Worm (Caenorhabditis elegans) whole organism, mixed stage, embryonic: ENCODE data around the gene clec-43.

ENCODE experiments used
- M03D4.4 ChIP-seq: sonication (generic microtip); optimal IDR thresholded peaks from 2 replicates; lab custom pipeline; 2017; ENCODE audit warnings: mild to moderate bottlenecking, missing genetic modification characterization, missing compliant biosample characterization
- bed-3 ChIP-seq: fragments of 200-800 bp; sonication (Bioruptor generic); optimal IDR thresholded peaks from 3 replicates; lab custom pipeline; 2018; ENCODE audit warnings: mild to moderate bottlenecking, missing genetic modification characterization, moderate library complexity, missing compliant biosample characterization
- blmp-1 ChIP-seq: fragments of 150-350 bp; optimal IDR thresholded peaks from 2 replicates; lab custom pipeline; 2014; ENCODE audit warnings: missing biosample characterization, missing genetic modification characterization
- ceh-39 ChIP-seq: fragments of 150-350 bp; optimal IDR thresholded peaks from 2 replicates; lab custom pipeline; 2014; ENCODE audit warnings: missing biosample characterization, missing genetic modification characterization
- ceh-43 ChIP-seq: fragments of 200-800 bp; sonication (Bioruptor generic); optimal IDR thresholded peaks from 2 replicates; lab custom pipeline; 2018; ENCODE audit warnings: mild to moderate bottlenecking, missing genetic modification characterization, moderate library complexity, missing compliant biosample characterization
- ceh-83 ChIP-seq: fragments of 200-800 bp; sonication (Bioruptor generic); optimal IDR thresholded peaks from 2 replicates; lab custom pipeline; 2018; ENCODE audit warnings: mild to moderate bottlenecking, missing genetic modification characterization, missing compliant biosample characterization
- ces-1 ChIP-seq: fragments of 150-350 bp; optimal IDR thresholded peaks from 2 replicates; lab custom pipeline; 2014; ENCODE audit warnings: missing biosample characterization, missing genetic modification reagents, missing genetic modification characterization
- cnd-1 ChIP-seq: fragments of 200-800 bp; sonication (Bioruptor generic); optimal IDR thresholded peaks from 2 replicates; lab custom pipeline; 2018; ENCODE audit warnings: mild to moderate bottlenecking, missing genetic modification characterization, missing compliant biosample characterization
- drap-1 ChIP-seq: fragments of 200-800 bp; sonication (Bioruptor generic); optimal IDR thresholded peaks from 3 replicates; lab custom pipeline; 2018; ENCODE audit warnings: mild to moderate bottlenecking, missing genetic modification characterization, missing compliant biosample characterization
- elt-1 ChIP-seq: sonication (generic microtip); optimal IDR thresholded peaks from 2 replicates; lab custom pipeline; 2017; ENCODE audit warnings: missing genetic modification characterization, mild to moderate bottlenecking, missing compliant biosample characterization, antibody characterized with exemption, moderate library complexity, borderline replicate concordance; ENCODE audit not compliant: insufficient read depth
- elt-3 ChIP-seq: fragments of 150-350 bp; optimal IDR thresholded peaks from 2 replicates; lab custom pipeline; 2014; ENCODE audit warnings: missing biosample characterization, missing genetic modification characterization
- flh-1 ChIP-seq: fragments of 200-800 bp; sonication (Bioruptor generic); optimal IDR thresholded peaks from 2 replicates; lab custom pipeline; 2018; ENCODE audit warnings: mild to moderate bottlenecking, missing genetic modification characterization, moderate library complexity, missing compliant biosample characterization
- ham-2 ChIP-seq: fragments of 200-800 bp; sonication (Bioruptor generic); optimal IDR thresholded peaks from 2 replicates; lab custom pipeline; 2018; ENCODE audit warnings: mild to moderate bottlenecking, missing genetic modification characterization, missing compliant biosample characterization
- hlh-1 ChIP-seq: fragments of 150-350 bp; optimal IDR thresholded peaks from 2 replicates; lab custom pipeline; 2014; ENCODE audit warnings: missing biosample characterization, missing genetic modification reagents, missing genetic modification characterization
- lin-32 ChIP-seq: fragments of 200-800 bp; sonication (Bioruptor generic); optimal IDR thresholded peaks from 2 replicates; lab custom pipeline; 2018; ENCODE audit warnings: mild to moderate bottlenecking, missing genetic modification characterization, missing compliant biosample characterization
- lsy-2 ChIP-seq: fragments of 150-350 bp; optimal IDR thresholded peaks from 2 replicates; lab custom pipeline; 2014; ENCODE audit warnings: missing biosample characterization, missing genetic modification characterization
- mab-5 ChIP-seq: fragments of 150-350 bp; optimal IDR thresholded peaks from 2 replicates; lab custom pipeline; 2014; ENCODE audit warnings: missing biosample characterization, missing genetic modification characterization
- mep-1 ChIP-seq: fragments of 150-350 bp; optimal IDR thresholded peaks from 2 replicates; lab custom pipeline; 2017; ENCODE audit warnings: missing biosample characterization, missing genetic modification reagents, missing genetic modification characterization, inconsistent platforms
- mls-2 ChIP-seq: sonication (generic microtip); optimal IDR thresholded peaks from 2 replicates; lab custom pipeline; 2016; ENCODE audit warnings: mild to moderate bottlenecking, missing genetic modification characterization, moderate library complexity, missing compliant biosample characterization
- nhr-12 ChIP-seq: fragments of 150-350 bp; optimal IDR thresholded peaks from 2 replicates; lab custom pipeline; 2014; ENCODE audit warnings: missing biosample characterization, missing genetic modification characterization
- nhr-2 ChIP-seq: fragments of 150-350 bp; optimal IDR thresholded peaks from 2 replicates; lab custom pipeline; 2014; ENCODE audit warnings: missing biosample characterization, missing genetic modification characterization
- nhr-237 ChIP-seq: fragments of 150-350 bp; optimal IDR thresholded peaks from 2 replicates; lab custom pipeline; 2014; ENCODE audit warnings: missing biosample characterization, missing genetic modification characterization
- nhr-28 ChIP-seq: fragments of 150-350 bp; optimal IDR thresholded peaks from 2 replicates; lab custom pipeline; 2014; ENCODE audit warnings: missing biosample characterization, missing genetic modification characterization
- nhr-76 ChIP-seq: sonication (generic microtip); optimal IDR thresholded peaks from 2 replicates; lab custom pipeline; 2017; ENCODE audit warnings: missing biosample characterization, missing genetic modification characterization
- pha-4 ChIP-seq: fragments of 150-350 bp; optimal IDR thresholded peaks from 2 replicates; lab custom pipeline; 2018; ENCODE audit warnings: missing biosample characterization, missing genetic modification reagents, missing genetic modification characterization
- sem-2 ChIP-seq: fragments of 200-800 bp; sonication (Bioruptor generic); optimal IDR thresholded peaks from 2 replicates; lab custom pipeline; 2018; ENCODE audit warnings: mild to moderate bottlenecking, missing genetic modification characterization, missing compliant biosample characterization
- snpc-4 ChIP-seq: fragments of 150-350 bp; optimal IDR thresholded peaks from 2 replicates; lab custom pipeline; 2014; ENCODE audit warnings: missing biosample characterization, missing genetic modification characterization
- sptf-1 ChIP-seq: sonication (generic microtip); optimal IDR thresholded peaks from 2 replicates; lab custom pipeline; 2017; ENCODE audit warnings: mild to moderate bottlenecking, missing genetic modification characterization, moderate library complexity, missing compliant biosample characterization
- tbx-8 ChIP-seq: fragments of 200-800 bp; sonication (Bioruptor generic); optimal IDR thresholded peaks from 2 replicates; lab custom pipeline; 2018; ENCODE audit warnings: mild to moderate bottlenecking, missing genetic modification characterization, moderate library complexity, missing compliant biosample characterization
- unc-120 ChIP-seq: sonication (generic microtip); optimal IDR thresholded peaks from 2 replicates; lab custom pipeline; 2017; ENCODE audit warnings: missing genetic modification characterization, missing compliant biosample characterization; ENCODE audit not compliant: poor library complexity, severe bottlenecking
- unc-39 ChIP-seq: fragments of 150-350 bp; optimal IDR thresholded peaks from 2 replicates; lab custom pipeline; 2014; ENCODE audit warnings: missing biosample characterization, missing genetic modification characterization
- unc-62 ChIP-seq: fragments of 150-350 bp; optimal IDR thresholded peaks from 2 replicates; lab custom pipeline; 2014; ENCODE audit warnings: missing biosample characterization, missing genetic modification reagents, missing genetic modification characterization
- zip-8 ChIP-seq: fragments of 150-350 bp; optimal IDR thresholded peaks from 2 replicates; lab custom pipeline; 2014; ENCODE audit warnings: missing biosample characterization, missing genetic modification characterization

Gene clec-43

ce11 chrII:943773-944172 lies at the start of gene clec-43:
TSS of gene clec-43 (plus strand) at chrII:944066.
- TF ChIP-seq mab-5 (no peak), nhr-237 (tag; lab: Kevin White, UChicago) (no peak), bed-3 (GFP tag; lab: Kevin White, UChicago) (no peak), nhr-12 (tag; lab: Kevin White, UChicago) (no peak), sem-2 (GFP tag; lab: Kevin White, UChicago) (no peak), blmp-1 (tag; lab: Kevin White, UChicago) (no peak), lsy-2 (tag; lab: Kevin White, UChicago) (no peak), ceh-83 (GFP tag; lab: Kevin White, UChicago) (no peak), sptf-1 (tag; lab: Kevin White, UChicago) (no peak), flh-1 (GFP tag; lab: Kevin White, UChicago) (no peak)

- TF ChIP-seq elt-1 (peak; percentile 22), hlh-1 (tag; lab: Kevin White, UChicago) (no peak)
Observed at ce11 chrII:900720-901332, 43.0 kb upstream of the clec-43 start, which contains the start of gene T07D3.9. TSS of gene T07D3.9 (minus strand) at chrII:900913.

- TF ChIP-seq nhr-2 = no peak
- TF ChIP-seq sem-2 (GFP tag; lab: Kevin White, UChicago) = no peak
- TF ChIP-seq unc-39 = no peak
- no peak for TF ChIP-seq cnd-1
- no peak for TF ChIP-seq flh-1 (GFP tag; lab: Kevin White, UChicago)
- no peak for TF ChIP-seq elt-3
- no peak for TF ChIP-seq bed-3 (GFP tag; lab: Kevin White, UChicago)
- TF ChIP-seq elt-1 = no peak
- no peak for TF ChIP-seq nhr-28
- TF ChIP-seq ces-1 = no peak
- no peak for TF ChIP-seq ceh-39
- no peak for TF ChIP-seq mls-2
- no peak for TF ChIP-seq unc-120 (tag; lab: Kevin White, UChicago)
- no peak for TF ChIP-seq nhr-76 (tag; lab: Kevin White, UChicago)
- no peak for TF ChIP-seq ceh-43 (GFP tag; lab: Kevin White, UChicago)
- no peak for TF ChIP-seq ham-2
- TF ChIP-seq, all 35 proteins: peak for 0
Observed at ce11 chrII:901632-902031, 42.2 kb upstream of the clec-43 start, which contains the start of gene T07D3.2. TSS of gene T07D3.2 (plus strand) at chrII:901932.

- TF ChIP-seq nhr-2 (no peak), ceh-39 (no peak), ceh-43 (GFP tag; lab: Kevin White, UChicago) (no peak), nhr-237 (tag; lab: Kevin White, UChicago) (no peak), ces-1 (no peak), blmp-1 (tag; lab: Kevin White, UChicago) (no peak), cnd-1 (no peak), lin-32 (GFP tag; lab: Kevin White, UChicago) (no peak), hlh-1 (tag; lab: Kevin White, UChicago) (no peak), unc-62 (GFP tag; lab: Kevin White, UChicago) (no peak), ham-2 (no peak), M03D4.4 (no peak)
- TF ChIP-seq, all 35 proteins: peak for 0
Observed at ce11 chrII:905335-905734, 38.5 kb upstream of the clec-43 start.

ce11 chrII:909554-909953 lies 34.3 kb upstream of the clec-43 start, which contains the start of the genes fbxc-24 and fbxc-27:
TSS of gene fbxc-24 (minus strand) at chrII:909654.
TSS of gene fbxc-27 (plus strand) at chrII:909769.
- TF ChIP-seq hlh-1 (tag; lab: Kevin White, UChicago) (peak; percentile 68), snpc-4 (tag; lab: Kevin White, UChicago) (no peak), sem-2 (GFP tag; lab: Kevin White, UChicago) (no peak)

- TF ChIP-seq snpc-4 (tag; lab: Kevin White, UChicago) = no peak
- TF ChIP-seq hlh-1 (tag; lab: Kevin White, UChicago) = no peak
- no peak for TF ChIP-seq ces-1
- TF ChIP-seq drap-1 = no peak
- no peak for TF ChIP-seq lin-32 (GFP tag; lab: Kevin White, UChicago)
- no peak for TF ChIP-seq M03D4.4
- no peak for TF ChIP-seq zip-8 (tag; lab: Kevin White, UChicago)
- TF ChIP-seq pha-4 (tag; lab: Kevin White, UChicago) = no peak
- TF ChIP-seq elt-1 = no peak
- no peak for TF ChIP-seq nhr-237 (tag; lab: Kevin White, UChicago)
- TF ChIP-seq ceh-83 (GFP tag; lab: Kevin White, UChicago) = no peak
- TF ChIP-seq tbx-8 (GFP tag; lab: Kevin White, UChicago) = no peak
- TF ChIP-seq sem-2 (GFP tag; lab: Kevin White, UChicago) = no peak
- no peak for TF ChIP-seq unc-39
- no peak for TF ChIP-seq mep-1
Observed at ce11 chrII:911680-912079, 32.2 kb upstream of the clec-43 start, which contains the start of gene fbxc-31. TSS of gene fbxc-31 (plus strand) at chrII:911980.
